Fruit fly (Drosophila melanogaster): Measurements from ENCODE around the gene Rbp9.

DNA sequence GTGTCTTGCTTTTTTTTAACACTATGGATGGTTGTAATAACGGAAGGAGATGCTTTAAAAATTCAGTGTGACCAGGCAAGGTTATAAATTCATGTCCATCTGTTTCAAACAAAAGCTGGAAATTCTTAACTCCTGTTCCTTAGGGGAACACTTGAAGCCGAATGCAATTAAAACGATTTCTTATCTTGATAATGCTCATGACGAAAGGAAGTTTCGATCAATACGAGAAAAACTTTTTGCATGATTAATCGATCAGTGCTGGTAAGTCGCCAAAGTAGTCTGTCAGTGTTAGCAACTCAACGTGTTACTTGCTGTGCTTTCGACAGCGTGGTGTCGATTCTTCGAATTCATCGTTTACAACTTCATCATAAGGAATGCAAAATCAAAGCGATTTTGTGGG is at the start of gene Rbp9:
- TF ChIP-seq CTCF (optimal IDR thresholded peaks at IDR 0.05): no peak
- no peak for TF ChIP-seq CG8478 (optimal IDR thresholded peaks at IDR 0.05)

Data from S2 (cell line).